In the genomic region with DNA sequence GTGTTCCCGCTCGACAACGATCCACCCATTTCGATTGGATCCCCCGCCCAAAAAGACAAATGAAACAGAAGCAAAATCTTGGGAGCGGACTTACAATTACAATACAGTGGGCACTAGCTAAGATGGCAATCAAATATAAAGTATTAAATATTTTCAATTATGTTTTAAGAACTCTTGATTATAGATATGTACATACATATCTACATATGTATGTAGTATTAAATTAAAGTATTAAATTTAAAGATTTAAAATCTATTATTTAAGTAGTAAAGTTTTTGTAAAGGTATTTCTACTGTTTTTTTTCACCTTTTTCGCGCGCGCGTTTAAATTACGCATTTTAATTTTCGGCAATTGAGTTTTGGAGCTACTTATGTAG, we compare ENCODE assay signal across 1 fruit fly cellular context.
TF ChIP-seq lines count a peak whose summit lies in the region.

No protein-coding gene starts in this region.

TF ChIP-seq in whole organism, embryonic, 481 proteins besides CTCF, POLR2A, EP300 and RAD21 (continued from another document and continues in another):
- peak; percentile 53 for TF ChIP-seq CG11085 (GFP tag; IDR thresholded peaks at IDR 0.05; lab: Robert Waterston, UW)
- no peak for TF ChIP-seq Hey (tag; optimal IDR thresholded peaks at IDR 0.05; lab: Kevin White, UChicago)
- TF ChIP-seq bbx (GFP tag; IDR thresholded peaks at IDR 0.05; lab: Robert Waterston, UW; ENCODE audit: partially characterized antibody), result no peak
- no peak for TF ChIP-seq CG4854 (GFP tag; optimal IDR thresholded peaks at IDR 0.05; lab: Kevin White, UChicago)
- peak; percentile 76 for TF ChIP-seq CG15696 (tag; optimal IDR thresholded peaks at IDR 0.05; lab: Kevin White, UChicago)
- peak; percentile 45 for TF ChIP-seq abd-A (tag; optimal IDR thresholded peaks at IDR 0.05; lab: Kevin White, UChicago)
- peak; percentile 75 for TF ChIP-seq bcd (GFP tag; optimal IDR thresholded peaks at IDR 0.05; lab: Kevin White, UChicago)
- TF ChIP-seq ttk (GFP tag; IDR thresholded peaks at IDR 0.05; lab: Robert Waterston, UW), result peak; percentile 48; the same call in 1 of the 2 replicates
- TF ChIP-seq CG2712 (tag; optimal IDR thresholded peaks at IDR 0.05; lab: Kevin White, UChicago), result peak; percentile 93
- TF ChIP-seq cato (GFP tag; optimal IDR thresholded peaks at IDR 0.05; lab: Kevin White, UChicago; ENCODE audit: borderline replicate concordance), result peak; percentile 48
- no peak for TF ChIP-seq pum (GFP tag; optimal IDR thresholded peaks at IDR 0.05; lab: Kevin White, UChicago)
- TF ChIP-seq eyg (GFP tag; optimal IDR thresholded peaks at IDR 0.05; lab: Kevin White, UChicago), result no peak
- TF ChIP-seq grau (tag; optimal IDR thresholded peaks at IDR 0.05; lab: Kevin White, UChicago), result peak; percentile 98
- TF ChIP-seq ERR (GFP tag; optimal IDR thresholded peaks at IDR 0.05; lab: Kevin White, UChicago), result no peak
- peak; percentile 78 for TF ChIP-seq CG18619 (GFP tag; optimal IDR thresholded peaks at IDR 0.05; lab: Kevin White, UChicago)
- TF ChIP-seq CG11456 (GFP tag; IDR thresholded peaks at IDR 0.05; lab: Robert Waterston, UW), result peak; percentile 59; the same call in 1 of the 3 replicates
- no peak for TF ChIP-seq Doc3 (GFP tag; IDR thresholded peaks at IDR 0.05; lab: Robert Waterston, UW; ENCODE audit: partially characterized antibody)
- TF ChIP-seq unpg (GFP tag; optimal IDR thresholded peaks at IDR 0.05; lab: Kevin White, UChicago), result peak; percentile 83
- no peak for TF ChIP-seq tx (GFP tag; optimal IDR thresholded peaks at IDR 0.05; lab: Kevin White, UChicago)
- TF ChIP-seq CG3065 (GFP tag; optimal IDR thresholded peaks at IDR 0.05; lab: Kevin White, UChicago), result peak; percentile 5
- no peak for TF ChIP-seq CG1647 (GFP tag; optimal IDR thresholded peaks at IDR 0.05; lab: Kevin White, UChicago)
- peak; percentile 30 for TF ChIP-seq CG4820 (GFP tag; optimal IDR thresholded peaks at IDR 0.05; lab: Kevin White, UChicago)
- peak; percentile 55 for TF ChIP-seq CG34376 (GFP tag; optimal IDR thresholded peaks at IDR 0.05; lab: Kevin White, UChicago)
- no peak for TF ChIP-seq Neu2 (GFP tag; optimal IDR thresholded peaks at IDR 0.05; lab: Kevin White, UChicago; ENCODE audit: borderline replicate concordance)
- TF ChIP-seq CG17359 (tag; optimal IDR thresholded peaks at IDR 0.05; lab: Kevin White, UChicago), result peak; percentile 63
- peak; percentile 90 for TF ChIP-seq PHDP (tag; optimal IDR thresholded peaks at IDR 0.05; lab: Kevin White, UChicago)
- no peak for TF ChIP-seq p53 (GFP tag; optimal IDR thresholded peaks at IDR 0.05; lab: Kevin White, UChicago)
- peak; percentile 60; the same call in 2 of the 3 replicates for TF ChIP-seq CG11695 (GFP tag; IDR thresholded peaks at IDR 0.05; lab: Robert Waterston, UW)
- peak; percentile 88 for TF ChIP-seq CG10543 (GFP tag; optimal IDR thresholded peaks at IDR 0.05; lab: Kevin White, UChicago)
- TF ChIP-seq CG8924 (tag; optimal IDR thresholded peaks at IDR 0.05; lab: Kevin White, UChicago), result peak; percentile 89
- TF ChIP-seq HLH3B (GFP tag; IDR thresholded peaks at IDR 0.05; lab: Robert Waterston, UW), result peak; percentile 68
- no peak for TF ChIP-seq ato (GFP tag; IDR thresholded peaks at IDR 0.05; lab: Robert Waterston, UW; ENCODE audit: partially characterized antibody)
- peak; percentile 86 for TF ChIP-seq CG17361 (GFP tag; IDR thresholded peaks at IDR 0.05; lab: Robert Waterston, UW)
- TF ChIP-seq gcm (GFP tag; optimal IDR thresholded peaks at IDR 0.05; lab: Kevin White, UChicago), result peak; percentile 83
- no peak for TF ChIP-seq btn (GFP tag; optimal IDR thresholded peaks at IDR 0.05; lab: Kevin White, UChicago)
- no peak for TF ChIP-seq sima (GFP tag; optimal IDR thresholded peaks at IDR 0.05; lab: Kevin White, UChicago)
- peak; percentile 83 for TF ChIP-seq D19A (tag; optimal IDR thresholded peaks at IDR 0.05; lab: Kevin White, UChicago)
- TF ChIP-seq pan (optimal IDR thresholded peaks at IDR 0.05; lab: Kevin White, UChicago), result no peak
- TF ChIP-seq pan (GFP tag; optimal IDR thresholded peaks at IDR 0.05 in 1 of 2, IDR thresholded peaks at IDR 0.05 in 1 of 2), result peak in 1 of 2 experiments; percentile 73
- peak; percentile 38; the same call in 1 of the 2 replicates for TF ChIP-seq peb (GFP tag; IDR thresholded peaks at IDR 0.05; lab: Robert Waterston, UW)
- TF ChIP-seq Dll (GFP tag; IDR thresholded peaks at IDR 0.05; lab: Robert Waterston, UW; ENCODE audit: partially characterized antibody), result no peak
- peak; percentile 90 for TF ChIP-seq CG2678 (tag; optimal IDR thresholded peaks at IDR 0.05; lab: Kevin White, UChicago)
- peak; percentile 48 for TF ChIP-seq D19B (GFP tag; optimal IDR thresholded peaks at IDR 0.05; lab: Kevin White, UChicago)
- no peak for TF ChIP-seq gfzf (GFP tag; optimal IDR thresholded peaks at IDR 0.05; lab: Kevin White, UChicago)
- peak; percentile 64 for TF ChIP-seq CG17328 (GFP tag; IDR thresholded peaks at IDR 0.05; lab: Robert Waterston, UW)
- TF ChIP-seq NC2β (GFP tag; optimal IDR thresholded peaks at IDR 0.05; lab: Kevin White, UChicago), result no peak
- TF ChIP-seq sna (GFP tag; IDR thresholded peaks at IDR 0.05; lab: Robert Waterston, UW; ENCODE audit: partially characterized antibody), result no peak
- peak; percentile 12 for TF ChIP-seq CG13123 (GFP tag; optimal IDR thresholded peaks at IDR 0.05; lab: Kevin White, UChicago)
- peak; percentile 45 for TF ChIP-seq CG6683 (GFP tag; optimal IDR thresholded peaks at IDR 0.05; lab: Kevin White, UChicago)
- no peak for TF ChIP-seq CG16813 (GFP tag; IDR thresholded peaks at IDR 0.05; lab: Robert Waterston, UW; ENCODE audit: partially characterized antibody)
- TF ChIP-seq fu2 (GFP tag; optimal IDR thresholded peaks at IDR 0.05; lab: Kevin White, UChicago), result no peak
- no peak for TF ChIP-seq Trl (optimal IDR thresholded peaks at IDR 0.05; lab: Kevin White, UChicago)
- TF ChIP-seq Trl (GFP tag; optimal IDR thresholded peaks at IDR 0.05; lab: Kevin White, UChicago), result no peak
- no peak for TF ChIP-seq Usf (GFP tag; optimal IDR thresholded peaks at IDR 0.05; lab: Kevin White, UChicago)
- TF ChIP-seq otp (GFP tag; IDR thresholded peaks at IDR 0.05; lab: Robert Waterston, UW), result peak; percentile 33; the same call in 1 of the 3 replicates
- TF ChIP-seq Awh (GFP tag; IDR thresholded peaks at IDR 0.05; lab: Robert Waterston, UW), result peak; percentile 47; the same call in 1 of the 2 replicates
- TF ChIP-seq CG33213 (GFP tag; optimal IDR thresholded peaks at IDR 0.05; lab: Kevin White, UChicago), result no peak
- no peak for TF ChIP-seq Adf1 (GFP tag; IDR thresholded peaks at IDR 0.05; lab: Robert Waterston, UW)
- TF ChIP-seq twi (tag; optimal IDR thresholded peaks at IDR 0.05; lab: Kevin White, UChicago), result peak; percentile 50
- peak; percentile 59 for TF ChIP-seq al (GFP tag; IDR thresholded peaks at IDR 0.05; lab: Robert Waterston, UW)
- peak; percentile 51 for TF ChIP-seq salm (tag; optimal IDR thresholded peaks at IDR 0.05; lab: Kevin White, UChicago)
- TF ChIP-seq Camta (GFP tag; optimal IDR thresholded peaks at IDR 0.05; lab: Kevin White, UChicago), result no peak
- no peak for TF ChIP-seq CG14965 (GFP tag; optimal IDR thresholded peaks at IDR 0.05; lab: Kevin White, UChicago; ENCODE audit: borderline replicate concordance)
- no peak for TF ChIP-seq CG17612 (GFP tag; IDR thresholded peaks at IDR 0.05; lab: Robert Waterston, UW)
- no peak for TF ChIP-seq chinmo (GFP tag; IDR thresholded peaks at IDR 0.05; lab: Robert Waterston, UW; ENCODE audit: partially characterized antibody)
- TF ChIP-seq CG12155 (GFP tag; optimal IDR thresholded peaks at IDR 0.05; lab: Kevin White, UChicago), result peak; percentile 21
- TF ChIP-seq CG9817 (tag; optimal IDR thresholded peaks at IDR 0.05; lab: Kevin White, UChicago), result peak; percentile 68
- 0 out of 2 replicates have a peak, but pooled peaks have one; percentile 24 for TF ChIP-seq seq (GFP tag; IDR thresholded peaks at IDR 0.05; lab: Robert Waterston, UW)
- no peak for TF ChIP-seq Ets65A (GFP tag; lab: Kevin White, UChicago)
- TF ChIP-seq Ets97D (GFP tag; optimal IDR thresholded peaks at IDR 0.05; lab: Kevin White, UChicago), result no peak
- TF ChIP-seq Jarid2 (GFP tag; optimal IDR thresholded peaks at IDR 0.05; lab: Kevin White, UChicago), result peak; percentile 27
- peak; percentile 46 for TF ChIP-seq ap (GFP tag; IDR thresholded peaks at IDR 0.05; lab: Robert Waterston, UW)
- no peak for TF ChIP-seq CG3726 (GFP tag; IDR thresholded peaks at IDR 0.05; lab: Robert Waterston, UW)
- no peak for TF ChIP-seq ac (GFP tag; optimal IDR thresholded peaks at IDR 0.05; lab: Kevin White, UChicago)
- peak; percentile 16 for TF ChIP-seq slou (GFP tag; optimal IDR thresholded peaks at IDR 0.05; lab: Kevin White, UChicago)
- peak; percentile 80 for TF ChIP-seq Xrp1 (GFP tag; IDR thresholded peaks at IDR 0.05; lab: Robert Waterston, UW)
- TF ChIP-seq CG13624 (GFP tag; optimal IDR thresholded peaks at IDR 0.05; lab: Kevin White, UChicago), result no peak
- TF ChIP-seq odd (GFP tag; optimal IDR thresholded peaks at IDR 0.05; lab: Kevin White, UChicago), result peak; percentile 69
- TF ChIP-seq toy (GFP tag; IDR thresholded peaks at IDR 0.05; lab: Robert Waterston, UW), result no peak
- peak; percentile 59; the same call in 1 of the 3 replicates for TF ChIP-seq ken (GFP tag; IDR thresholded peaks at IDR 0.05; lab: Robert Waterston, UW)
- no peak for TF ChIP-seq ems (GFP tag; optimal IDR thresholded peaks at IDR 0.05; lab: Kevin White, UChicago)
- TF ChIP-seq ci (GFP tag; IDR thresholded peaks at IDR 0.05; lab: Robert Waterston, UW), result no peak
- no peak for TF ChIP-seq tna (GFP tag; IDR thresholded peaks at IDR 0.05; lab: Robert Waterston, UW; ENCODE audit: partially characterized antibody)
- peak; percentile 84 for TF ChIP-seq CG11504 (tag; optimal IDR thresholded peaks at IDR 0.05; lab: Kevin White, UChicago)
- no peak for TF ChIP-seq crp (GFP tag; optimal IDR thresholded peaks at IDR 0.05; lab: Kevin White, UChicago)
- no peak for TF ChIP-seq CG14860 (GFP tag; IDR thresholded peaks at IDR 0.05; lab: Robert Waterston, UW; ENCODE audit: partially characterized antibody)
- no peak for TF ChIP-seq CG5953 (GFP tag; IDR thresholded peaks at IDR 0.05; lab: Robert Waterston, UW)
- TF ChIP-seq hth (optimal IDR thresholded peaks at IDR 0.05; lab: Kevin White, UChicago), result no peak
- TF ChIP-seq vvl (GFP tag; IDR thresholded peaks at IDR 0.05; lab: Robert Waterston, UW), result peak; percentile 79
- no peak for TF ChIP-seq CG12071 (GFP tag; optimal IDR thresholded peaks at IDR 0.05; lab: Kevin White, UChicago)
- peak; percentile 67 for TF ChIP-seq CG17568 (GFP tag; optimal IDR thresholded peaks at IDR 0.05; lab: Kevin White, UChicago)
- no peak for TF ChIP-seq Mes4 (GFP tag; optimal IDR thresholded peaks at IDR 0.05; lab: Kevin White, UChicago)
- no peak for TF ChIP-seq stwl (tag; optimal IDR thresholded peaks at IDR 0.05; lab: Kevin White, UChicago)
- peak; percentile 85 for TF ChIP-seq dmrt99B (tag; optimal IDR thresholded peaks at IDR 0.05; lab: Kevin White, UChicago)
- peak; percentile 33 for TF ChIP-seq B-H2 (GFP tag; optimal IDR thresholded peaks at IDR 0.05; lab: Kevin White, UChicago)
- TF ChIP-seq CG7556 (GFP tag; optimal IDR thresholded peaks at IDR 0.05; lab: Kevin White, UChicago), result peak; percentile 77
- TF ChIP-seq wek (GFP tag; optimal IDR thresholded peaks at IDR 0.05; lab: Kevin White, UChicago), result no peak
- no peak for TF ChIP-seq ftz-f1 (GFP tag; optimal IDR thresholded peaks at IDR 0.05; lab: Kevin White, UChicago)
- peak; percentile 87 for TF ChIP-seq dmrt11E (tag; optimal IDR thresholded peaks at IDR 0.05; lab: Kevin White, UChicago)
- peak; percentile 73 for TF ChIP-seq sug (tag; optimal IDR thresholded peaks at IDR 0.05; lab: Kevin White, UChicago)
- TF ChIP-seq crol (GFP tag; IDR thresholded peaks at IDR 0.05; lab: Robert Waterston, UW), result no peak
- no peak for TF ChIP-seq CG11398 (GFP tag; optimal IDR thresholded peaks at IDR 0.05; lab: Kevin White, UChicago)
- peak; percentile 66; the same call in 1 of the 2 replicates for TF ChIP-seq CG32772 (GFP tag; IDR thresholded peaks at IDR 0.05; lab: Robert Waterston, UW)
- TF ChIP-seq CG18262 (tag; optimal IDR thresholded peaks at IDR 0.05; lab: Kevin White, UChicago), result peak; percentile 92
- TF ChIP-seq Deaf1 (tag; optimal IDR thresholded peaks at IDR 0.05; lab: Kevin White, UChicago), result peak; percentile 71
- peak; percentile 46 for TF ChIP-seq CG10654 (GFP tag; optimal IDR thresholded peaks at IDR 0.05; lab: Kevin White, UChicago)
- peak; percentile 53; the same call in 1 of the 2 replicates for TF ChIP-seq CG6272 (GFP tag; IDR thresholded peaks at IDR 0.05; lab: Robert Waterston, UW)
- no peak for TF ChIP-seq hbn (GFP tag; IDR thresholded peaks at IDR 0.05; lab: Robert Waterston, UW; ENCODE audit: partially characterized antibody)
- TF ChIP-seq CG15073 (GFP tag; optimal IDR thresholded peaks at IDR 0.05; lab: Kevin White, UChicago), result no peak
- peak; percentile 2 for TF ChIP-seq CG4617 (GFP tag; optimal IDR thresholded peaks at IDR 0.05; lab: Kevin White, UChicago; ENCODE audit: borderline replicate concordance)
- no peak for TF ChIP-seq CG43689 (GFP tag; IDR thresholded peaks at IDR 0.05; lab: Robert Waterston, UW)
- TF ChIP-seq vnd (GFP tag; IDR thresholded peaks at IDR 0.05; lab: Robert Waterston, UW; ENCODE audit: partially characterized antibody), result no peak
- peak; percentile 61 for TF ChIP-seq zen (tag; optimal IDR thresholded peaks at IDR 0.05; lab: Kevin White, UChicago)
- TF ChIP-seq Hsf (GFP tag; optimal IDR thresholded peaks at IDR 0.05; lab: Kevin White, UChicago), result peak; percentile 2
- no peak for TF ChIP-seq CG10565 (GFP tag; optimal IDR thresholded peaks at IDR 0.05; lab: Kevin White, UChicago)
- TF ChIP-seq CG3163 (GFP tag; optimal IDR thresholded peaks at IDR 0.05; lab: Kevin White, UChicago), result no peak
- no peak for TF ChIP-seq lilli (GFP tag; optimal IDR thresholded peaks at IDR 0.05; lab: Kevin White, UChicago)
- peak; percentile 73 for TF ChIP-seq Hmr (GFP tag; optimal IDR thresholded peaks at IDR 0.05; lab: Kevin White, UChicago)
- TF ChIP-seq usp (GFP tag; optimal IDR thresholded peaks at IDR 0.05; lab: Kevin White, UChicago), result no peak
- TF ChIP-seq az2 (GFP tag; optimal IDR thresholded peaks at IDR 0.05; lab: Kevin White, UChicago), result peak; percentile 65
- no peak for TF ChIP-seq fru (optimal IDR thresholded peaks at IDR 0.05; lab: Kevin White, UChicago)
- no peak for TF ChIP-seq br (optimal IDR thresholded peaks at IDR 0.05; lab: Kevin White, UChicago)
- TF ChIP-seq Ptx1 (GFP tag; IDR thresholded peaks at IDR 0.05; lab: Robert Waterston, UW), result peak; percentile 86
- no peak for TF ChIP-seq tll (GFP tag; optimal IDR thresholded peaks at IDR 0.05; lab: Kevin White, UChicago)
- TF ChIP-seq CG30403 (GFP tag; optimal IDR thresholded peaks at IDR 0.05; lab: Kevin White, UChicago), result peak; percentile 64
- TF ChIP-seq lbe (GFP tag; optimal IDR thresholded peaks at IDR 0.05; lab: Kevin White, UChicago), result no peak
- TF ChIP-seq Chrac-16 (GFP tag; optimal IDR thresholded peaks at IDR 0.05; lab: Kevin White, UChicago), result peak; percentile 37
